Fruit fly (Drosophila melanogaster) whole organism, adult: Measurements from ENCODE around the gene CG4053.

Source experiments
- CG11617 ChIP-seq: fragments of 200-800 bp; sonication (Bioruptor generic); optimal IDR thresholded peaks from 2 replicates; lab custom pipeline; 2017; ENCODE audit warnings: mild to moderate bottlenecking, missing biosample characterization, missing genetic modification reagents, missing genetic modification characterization
- CG12768 ChIP-seq: fragments of 200-800 bp; sonication (Bioruptor generic); optimal IDR thresholded peaks from 2 replicates; lab custom pipeline; 2017; ENCODE audit warnings: missing biosample characterization, missing genetic modification characterization, mild to moderate bottlenecking, moderate library complexity, missing genetic modification reagents
- CG14711 ChIP-seq: fragments of 200-800 bp; sonication (Bioruptor generic); optimal IDR thresholded peaks from 2 replicates; lab custom pipeline; 2018; ENCODE audit warnings: missing biosample characterization, mild to moderate bottlenecking, missing genetic modification characterization, moderate library complexity
- CG1620 ChIP-seq: fragments of 200-800 bp; sonication (Bioruptor generic); optimal IDR thresholded peaks from 2 replicates; lab custom pipeline; 2016; ENCODE audit warnings: missing biosample characterization, missing genetic modification characterization
- CG33017 ChIP-seq: fragments of 200-800 bp; sonication (Bioruptor generic); optimal IDR thresholded peaks from 2 replicates; lab custom pipeline; 2018; ENCODE audit warnings: missing biosample characterization, mild to moderate bottlenecking, missing genetic modification characterization, moderate library complexity
- CG5204 ChIP-seq: fragments of 200-800 bp; sonication (Bioruptor generic); optimal IDR thresholded peaks from 2 replicates; lab custom pipeline; 2016; ENCODE audit warnings: missing biosample characterization, missing genetic modification characterization
- CG7045 ChIP-seq: fragments of 200-800 bp; sonication (Bioruptor generic); optimal IDR thresholded peaks from 2 replicates; lab custom pipeline; 2017; ENCODE audit warnings: missing biosample characterization, mild to moderate bottlenecking, missing genetic modification characterization
- CG7101 ChIP-seq: fragments of 200-800 bp; sonication (Bioruptor generic); optimal IDR thresholded peaks from 2 replicates; lab custom pipeline; 2018; ENCODE audit warnings: missing biosample characterization, mild to moderate bottlenecking, missing genetic modification characterization, moderate library complexity
- Clk ChIP-seq: fragments of 200-800 bp; sonication (Bioruptor generic); optimal IDR thresholded peaks from 2 replicates; lab custom pipeline; 2017; ENCODE audit warnings: missing biosample characterization, missing genetic modification characterization
- Crg-1 ChIP-seq: fragments of 200-800 bp; sonication (Bioruptor generic); optimal IDR thresholded peaks from 2 replicates; lab custom pipeline; 2016; ENCODE audit warnings: missing biosample characterization, missing genetic modification characterization
- Hr96 ChIP-seq: fragments of 200-800 bp; sonication (Bioruptor generic); optimal IDR thresholded peaks from 2 replicates; lab custom pipeline; 2016; ENCODE audit warnings: missing biosample characterization, missing genetic modification characterization
- Mnt ChIP-seq: fragments of 200-800 bp; sonication (Bioruptor generic); optimal IDR thresholded peaks from 2 replicates; lab custom pipeline; 2016; ENCODE audit warnings: missing biosample characterization, mild to moderate bottlenecking, missing genetic modification characterization
- bab1 ChIP-seq: fragments of 200-800 bp; sonication (Bioruptor generic); optimal IDR thresholded peaks from 3 replicates; lab custom pipeline; 2019; ENCODE audit warnings: missing biosample characterization, mild to moderate bottlenecking, missing genetic modification characterization, moderate library complexity
- cic ChIP-seq: fragments of 200-800 bp; sonication (Bioruptor generic); optimal IDR thresholded peaks from 2 replicates; lab custom pipeline; 2017; ENCODE audit warnings: missing biosample characterization, mild to moderate bottlenecking, missing genetic modification characterization, moderate library complexity
- cnc ChIP-seq, 2 experiments: fragments of >200 bp; optimal IDR thresholded peaks; 2 replicates each; lab custom pipeline; 2017
- kay ChIP-seq: fragments of 200-800 bp; sonication (Bioruptor generic); peaks from one replicate; lab custom pipeline; 2016; ENCODE audit warnings: missing biosample characterization, missing genetic modification characterization, borderline replicate concordance
- ovo ChIP-seq: fragments of 200-800 bp; sonication (Bioruptor generic); optimal IDR thresholded peaks from 2 replicates; lab custom pipeline; 2016; ENCODE audit warnings: missing biosample characterization, missing genetic modification characterization
- pad ChIP-seq: fragments of 200-800 bp; sonication (Bioruptor generic); optimal IDR thresholded peaks from 3 replicates; lab custom pipeline; 2017; ENCODE audit warnings: missing biosample characterization, missing genetic modification characterization, mild to moderate bottlenecking, moderate library complexity, missing genetic modification reagents
- tj ChIP-seq: fragments of 200-800 bp; sonication (Bioruptor generic); optimal IDR thresholded peaks from 3 replicates; lab custom pipeline; 2017; ENCODE audit warnings: missing biosample characterization, mild to moderate bottlenecking, missing genetic modification characterization, moderate library complexity
- toe ChIP-seq: fragments of 200-800 bp; sonication (Bioruptor generic); optimal IDR thresholded peaks from 2 replicates; lab custom pipeline; 2016; ENCODE audit warnings: missing biosample characterization, missing genetic modification characterization

The CG4053 gene

dm6 chr3R:17127912-17128311 lies 4.1 kb downstream of the CG4053 start, which contains the start of gene CG31265:
TSS of gene CG31265 (plus strand) at chr3R:17128212.
- TF ChIP-seq cic (GFP tag; lab: Kevin White, UChicago) = no peak
- no peak for TF ChIP-seq Mnt
- no peak for TF ChIP-seq toe (GFP tag; lab: Kevin White, UChicago)
- TF ChIP-seq pad (GFP tag; lab: Kevin White, UChicago) = no peak
- no peak for TF ChIP-seq CG14711 (tag; lab: Kevin White, UChicago)
- no peak for TF ChIP-seq ovo (GFP tag; lab: Kevin White, UChicago)
- no peak for TF ChIP-seq CG5204 (GFP tag; lab: Kevin White, UChicago)
- no peak for TF ChIP-seq bab1
- no peak for TF ChIP-seq CG33017 (tag; lab: Kevin White, UChicago)
- TF ChIP-seq CG7045 (GFP tag; lab: Kevin White, UChicago) = no peak
- no peak for TF ChIP-seq kay (GFP tag; lab: Kevin White, UChicago)
- TF ChIP-seq Hr96 (GFP tag; lab: Kevin White, UChicago) = no peak
- no peak for TF ChIP-seq CG1620 (GFP tag; lab: Kevin White, UChicago)

- TF ChIP-seq CG14711 (tag; lab: Kevin White, UChicago) = no peak
- TF ChIP-seq kay (GFP tag; lab: Kevin White, UChicago) = no peak
- TF ChIP-seq CG5204 (GFP tag; lab: Kevin White, UChicago) = no peak
- no peak for TF ChIP-seq CG12768 (GFP tag; lab: Kevin White, UChicago)
- no peak for TF ChIP-seq cic (GFP tag; lab: Kevin White, UChicago)
- TF ChIP-seq Crg-1 (GFP tag; lab: Kevin White, UChicago) = no peak
- TF ChIP-seq pad (GFP tag; lab: Kevin White, UChicago) = no peak
- TF ChIP-seq toe (GFP tag; lab: Kevin White, UChicago) = no peak
- TF ChIP-seq tj (GFP tag; lab: Kevin White, UChicago) = no peak
Observed at dm6 chr3R:17126838-17127237, 5.2 kb downstream of the CG4053 start, which contains the start of the genes CG17477 and CG31269. TSS of gene CG17477 (minus strand) at chr3R:17126938. TSS of gene CG31269 (plus strand) at chr3R:17127126.

dm6 chr3R:17125339-17126044 lies 6.5 kb downstream of the CG4053 start, which contains the start of gene cher:
TSS of gene cher (minus strand) at chr3R:17125389.
- no peak for TF ChIP-seq CG12768 (GFP tag; lab: Kevin White, UChicago)
- TF ChIP-seq Crg-1 (GFP tag; lab: Kevin White, UChicago) = no peak
- no peak for TF ChIP-seq cic (GFP tag; lab: Kevin White, UChicago)
- no peak for TF ChIP-seq CG14711 (tag; lab: Kevin White, UChicago)
- TF ChIP-seq CG33017 (tag; lab: Kevin White, UChicago) = no peak
- TF ChIP-seq Clk (GFP tag; lab: Kevin White, UChicago) = no peak
- TF ChIP-seq CG5204 (GFP tag; lab: Kevin White, UChicago) = no peak
- no peak for TF ChIP-seq ovo (GFP tag; lab: Kevin White, UChicago)
- no peak for TF ChIP-seq cnc (optimal IDR thresholded peaks at IDR 0.05; lab: Kevin White, UChicago)
- no peak for TF ChIP-seq CG11617 (GFP tag; lab: Kevin White, UChicago)
- TF ChIP-seq Mnt = no peak
- TF ChIP-seq Hr96 (GFP tag; lab: Kevin White, UChicago) = no peak
- TF ChIP-seq pad (GFP tag; lab: Kevin White, UChicago) = no peak

dm6 chr3R:17124177-17124576 lies 7.8 kb downstream of the CG4053 start, which contains the start of gene CG45079:
TSS of gene CG45079 (plus strand) at chr3R:17124477.
- TF ChIP-seq cnc (optimal IDR thresholded peaks at IDR 0.05; lab: Kevin White, UChicago) (no peak), CG7101 (tag; lab: Kevin White, UChicago) (no peak), CG7045 (GFP tag; lab: Kevin White, UChicago) (no peak), kay (GFP tag; lab: Kevin White, UChicago) (no peak), CG1620 (GFP tag; lab: Kevin White, UChicago) (no peak), tj (GFP tag; lab: Kevin White, UChicago) (no peak), Mnt (no peak), CG5204 (GFP tag; lab: Kevin White, UChicago) (no peak), CG12768 (GFP tag; lab: Kevin White, UChicago) (no peak), pad (GFP tag; lab: Kevin White, UChicago) (no peak), toe (GFP tag; lab: Kevin White, UChicago) (no peak), Crg-1 (GFP tag; lab: Kevin White, UChicago) (no peak), bab1 (no peak), CG11617 (GFP tag; lab: Kevin White, UChicago) (no peak), Clk (GFP tag; lab: Kevin White, UChicago) (no peak), cic (GFP tag; lab: Kevin White, UChicago) (no peak), CG33017 (tag; lab: Kevin White, UChicago) (no peak), ovo (GFP tag; lab: Kevin White, UChicago) (no peak), CG14711 (tag; lab: Kevin White, UChicago) (no peak)

- TF ChIP-seq pad (GFP tag; lab: Kevin White, UChicago) (no peak), Mnt (no peak), CG11617 (GFP tag; lab: Kevin White, UChicago) (no peak), Clk (GFP tag; lab: Kevin White, UChicago) (no peak), bab1 (no peak), CG5204 (GFP tag; lab: Kevin White, UChicago) (no peak), CG1620 (GFP tag; lab: Kevin White, UChicago) (no peak), tj (GFP tag; lab: Kevin White, UChicago) (no peak), ovo (GFP tag; lab: Kevin White, UChicago) (no peak), CG12768 (GFP tag; lab: Kevin White, UChicago) (no peak)
Observed at dm6 chr3R:17122796-17123504, 9.0 kb downstream of the CG4053 start.
